Worm (Caenorhabditis elegans) whole organism, L1 larva: ENCODE measurements around the gene F13D12.5.

Experiments
- ama-1 ChIP-seq: fragments of 150-350 bp; optimal IDR thresholded peaks from 2 replicates; lab custom pipeline; 2014
- egl-27 ChIP-seq, 2 experiments: fragments of 150-350 bp in 1 of 2; sonication (generic microtip); optimal IDR thresholded peaks; 3 replicates each; lab custom pipeline; 2017 to 2018; ENCODE audit warnings: missing biosample characterization in 2 of 2, missing genetic modification characterization in 2 of 2, missing genetic modification reagents in 2 of 2
- elt-2 ChIP-seq: sonication (generic microtip); optimal IDR thresholded peaks from 2 replicates; lab custom pipeline; 2016; ENCODE audit warnings: missing genetic modification characterization, mild to moderate bottlenecking, inconsistent platforms, missing compliant biosample characterization, missing genetic modification reagents
- lin-15B ChIP-seq: fragments of 150-350 bp; sonication (generic microtip); optimal IDR thresholded peaks from 3 replicates; lab custom pipeline; 2014; ENCODE audit warnings: missing biosample characterization, missing genetic modification characterization
- mdl-1 ChIP-seq, 2 experiments: fragments of 150-350 bp; optimal IDR thresholded peaks; 2 replicates each; lab custom pipeline; 2014 to 2017; ENCODE audit warnings: missing biosample characterization in 2 of 2, missing genetic modification characterization in 2 of 2, inconsistent platforms in 1 of 2
- nhr-28 ChIP-seq: fragments of 150-350 bp; optimal IDR thresholded peaks from 2 replicates; lab custom pipeline; 2014; ENCODE audit warnings: missing biosample characterization, missing genetic modification characterization
- nhr-71 ChIP-seq: sonication (generic microtip); optimal IDR thresholded peaks from 2 replicates; lab custom pipeline; 2016; ENCODE audit warnings: mild to moderate bottlenecking, missing genetic modification characterization, moderate library complexity, missing compliant biosample characterization
- nhr-90 ChIP-seq: sonication (generic microtip); optimal IDR thresholded peaks from 2 replicates; lab custom pipeline; 2016; ENCODE audit warnings: mild to moderate bottlenecking, missing genetic modification characterization, missing compliant biosample characterization; ENCODE audit not compliant: poor library complexity
- snpc-4 ChIP-seq: fragments of 150-350 bp; optimal IDR thresholded peaks from 2 replicates; lab custom pipeline; 2014; ENCODE audit warnings: missing biosample characterization, missing genetic modification characterization
- sptf-1 ChIP-seq: fragments of 150-350 bp; optimal IDR thresholded peaks from 2 replicates; lab custom pipeline; 2014; ENCODE audit warnings: missing biosample characterization, missing genetic modification characterization
- tbx-2 ChIP-seq: sonication (generic microtip); optimal IDR thresholded peaks from 2 replicates; lab custom pipeline; 2016; ENCODE audit warnings: missing genetic modification characterization, missing compliant biosample characterization
- unc-62 ChIP-seq: fragments of 150-350 bp; optimal IDR thresholded peaks from 2 replicates; lab custom pipeline; 2014; ENCODE audit warnings: missing biosample characterization, missing genetic modification reagents, missing genetic modification characterization
- unc-98 ChIP-seq: fragments of 200-800 bp; sonication (Bioruptor generic); IDR thresholded peaks from 2 replicates; pipeline ENCODE4 v1.3.6; 2022; ENCODE audit warnings: missing genetic modification characterization, missing compliant biosample characterization

ce11 chrII:11680220-11680619 is 46.4 kb upstream of the F13D12.5 start:
- TF ChIP-seq snpc-4 = no peak
- no peak for TF ChIP-seq unc-98 (GFP tag; lab: Robert Waterston, UW)
- no peak for TF ChIP-seq mdl-1 (tag; optimal IDR thresholded peaks at IDR 0.05; lab: Kevin White, UChicago)
- no peak for TF ChIP-seq egl-27 (tag; optimal IDR thresholded peaks at IDR 0.05; lab: Kevin White, UChicago)
- TF ChIP-seq nhr-90 (tag; lab: Kevin White, UChicago) = no peak
- no peak for TF ChIP-seq nhr-28 (tag; lab: Kevin White, UChicago)
- no peak for TF ChIP-seq lin-15B (tag; lab: Kevin White, UChicago)
- no peak for TF ChIP-seq sptf-1
- no peak for TF ChIP-seq elt-2 (tag; lab: Kevin White, UChicago)
- no peak for TF ChIP-seq tbx-2
- TF ChIP-seq nhr-71 (tag; lab: Kevin White, UChicago) = no peak
- TF ChIP-seq ama-1 (lab: Kevin White, UChicago) = no peak
- no peak for TF ChIP-seq unc-62 (GFP tag; lab: Kevin White, UChicago)
